Worm (Caenorhabditis elegans) whole organism, young adult: Measurements from ENCODE around the gene C18E9.5.

ENCODE experiments used
- D2030.7 ChIP-seq: fragments of 200-800 bp; sonication (Bioruptor generic); IDR thresholded peaks from 2 replicates; pipeline ENCODE4 v1.3.6; 2022; ENCODE audit warnings: missing genetic modification reagents, missing genetic modification characterization, missing compliant biosample characterization
- F52B5.7 ChIP-seq: sonication (generic microtip); optimal IDR thresholded peaks from 2 replicates; lab custom pipeline; 2016; ENCODE audit warnings: mild to moderate bottlenecking, missing genetic modification characterization, missing compliant biosample characterization
- T07F8.4 ChIP-seq: sonication (generic microtip); optimal IDR thresholded peaks from 2 replicates; lab custom pipeline; 2016; ENCODE audit warnings: mild to moderate bottlenecking, missing genetic modification characterization, moderate library complexity, missing compliant biosample characterization
- Y53G8AR.9 ChIP-seq: fragments of 200-800 bp; sonication (Bioruptor generic); conservative IDR thresholded peaks from 2 replicates; pipeline ENCODE4 v1.3.6; 2022; ENCODE audit warnings: missing genetic modification reagents, missing genetic modification characterization, missing compliant biosample characterization
- akir-1 ChIP-seq: fragments of 200-800 bp; sonication (Bioruptor generic); optimal IDR thresholded peaks from 2 replicates; lab custom pipeline; 2018; ENCODE audit warnings: mild to moderate bottlenecking, missing genetic modification characterization, moderate library complexity, missing compliant biosample characterization
- cebp-1 ChIP-seq, 2 experiments: fragments of 200-800 bp in 1 of 2; sonication (Bioruptor generic) in 1 of 2; sonication (generic microtip) in 1 of 2; IDR thresholded peaks in 1 of 2; optimal IDR thresholded peaks in 1 of 2; 2 replicates each; pipeline versions ENCODE4 v1.3.6 to Lab custom; 2017 to 2022; ENCODE audit warnings: missing compliant biosample characterization in 2 of 2, missing genetic modification characterization in 2 of 2, mild to moderate bottlenecking in 1 of 2, missing genetic modification reagents in 1 of 2, moderate library complexity in 1 of 2
- ceh-100 ChIP-seq: fragments of 200-800 bp; sonication (Bioruptor generic); IDR thresholded peaks from 2 replicates; pipeline ENCODE4 v1.3.6; 2022; ENCODE audit warnings: missing genetic modification reagents, missing genetic modification characterization, missing compliant biosample characterization
- dox-1 ChIP-seq: fragments of 200-800 bp; sonication (Bioruptor generic); IDR thresholded peaks from 2 replicates; pipeline ENCODE4 v1.3.6; 2022; ENCODE audit warnings: missing genetic modification reagents, missing genetic modification characterization, missing compliant biosample characterization
- hmg-1.2 ChIP-seq: fragments of 200-800 bp; sonication (Bioruptor generic); IDR thresholded peaks from 2 replicates; pipeline ENCODE4 v1.3.6; 2022; ENCODE audit warnings: missing genetic modification reagents, missing genetic modification characterization, missing compliant biosample characterization
- hmg-20 ChIP-seq: fragments of 200-800 bp; sonication (Bioruptor generic); IDR thresholded peaks from 2 replicates; pipeline ENCODE4 v1.3.6; 2022; ENCODE audit warnings: missing genetic modification reagents, missing genetic modification characterization, missing compliant biosample characterization
- let-607 ChIP-seq, 2 experiments: fragments of 200-800 bp in 1 of 2; sonication (Bioruptor generic) in 1 of 2; sonication (generic microtip) in 1 of 2; optimal IDR thresholded peaks; 2 replicates each; lab custom pipeline; 2016 to 2018; ENCODE audit warnings: mild to moderate bottlenecking in 2 of 2, missing compliant biosample characterization in 2 of 2, missing genetic modification characterization in 2 of 2, moderate library complexity in 2 of 2, missing genotype in 1 of 2
- lin-40 ChIP-seq: sonication (generic microtip); optimal IDR thresholded peaks from 2 replicates; lab custom pipeline; 2016; ENCODE audit warnings: missing genetic modification characterization, mild to moderate bottlenecking, missing compliant biosample characterization, missing genotype, missing genetic modification reagents
- madf-3 ChIP-seq: fragments of 200-800 bp; sonication (Bioruptor generic); IDR thresholded peaks from 2 replicates; pipeline ENCODE4 v1.3.6; 2022; ENCODE audit warnings: missing genetic modification reagents, missing genetic modification characterization, missing compliant biosample characterization
- madf-6 ChIP-seq: fragments of 200-800 bp; sonication (Bioruptor generic); IDR thresholded peaks from 2 replicates; pipeline ENCODE4 v1.3.6; 2022; ENCODE audit warnings: missing genetic modification reagents, missing genetic modification characterization, missing compliant biosample characterization
- mcd-1 ChIP-seq: fragments of 200-800 bp; sonication (Bioruptor generic); IDR thresholded peaks from 2 replicates; pipeline ENCODE4 v1.3.6; 2022; ENCODE audit warnings: missing genetic modification reagents, missing genetic modification characterization, missing compliant biosample characterization
- nhr-179 ChIP-seq: sonication (generic microtip); optimal IDR thresholded peaks from 2 replicates; lab custom pipeline; 2016; ENCODE audit warnings: mild to moderate bottlenecking, missing genetic modification characterization, missing compliant biosample characterization
- nhr-80 ChIP-seq: sonication (generic microtip); optimal IDR thresholded peaks from 2 replicates; lab custom pipeline; 2016; ENCODE audit warnings: missing genetic modification characterization, missing compliant biosample characterization
- pha-4 ChIP-seq: fragments of 150-350 bp; sonication (generic microtip); optimal IDR thresholded peaks from 2 replicates; lab custom pipeline; 2014; ENCODE audit warnings: missing biosample characterization, missing genetic modification reagents, missing genetic modification characterization
- rec-8 ChIP-seq, 2 experiments: sonication (generic microtip); optimal IDR thresholded peaks; 2 replicates each; lab custom pipeline; 2016; ENCODE audit warnings: mild to moderate bottlenecking in 2 of 2, missing genetic modification characterization in 2 of 2, missing genetic modification reagents in 2 of 2, missing genotype in 2 of 2, missing biosample characterization in 1 of 2, missing compliant biosample characterization in 1 of 2, moderate library complexity in 1 of 2
- sea-2 ChIP-seq: fragments of 200-800 bp; sonication (Bioruptor generic); IDR thresholded peaks from 2 replicates; pipeline ENCODE4 v1.3.6; 2022; ENCODE audit warnings: missing genetic modification characterization, missing compliant biosample characterization
- snpc-1.3 ChIP-seq: sonication (generic microtip); optimal IDR thresholded peaks from 2 replicates; lab custom pipeline; 2017; ENCODE audit warnings: missing genetic modification characterization, mild to moderate bottlenecking, missing compliant biosample characterization, antibody characterized with exemption, moderate library complexity, missing genotype, missing genetic modification reagents; ENCODE audit not compliant: insufficient read depth
- snpc-3.4 ChIP-seq: sonication (generic microtip); optimal IDR thresholded peaks from 2 replicates; lab custom pipeline; 2017; ENCODE audit warnings: missing genetic modification characterization, mild to moderate bottlenecking, missing compliant biosample characterization, antibody characterized with exemption, moderate library complexity, missing genotype, missing genetic modification reagents
- snpc-4 ChIP-seq, 5 experiments: fragments of 150-350 bp in 1 of 5; sonication (generic microtip) in 4 of 5; optimal IDR thresholded peaks; 2 replicates each; lab custom pipeline; 2014 to 2018; ENCODE audit warnings: missing genetic modification characterization in 5 of 5, missing biosample characterization in 3 of 5, antibody characterized with exemption in 2 of 5, mild to moderate bottlenecking in 2 of 5, missing compliant biosample characterization in 2 of 5, missing genotype in 2 of 5, moderate library complexity in 2 of 5, missing genetic modification reagents in 1 of 5
- sptf-2 ChIP-seq: fragments of 200-800 bp; sonication (Bioruptor generic); optimal IDR thresholded peaks from 2 replicates; lab custom pipeline; 2018; ENCODE audit warnings: mild to moderate bottlenecking, missing genetic modification characterization, missing compliant biosample characterization
- tbp1 ChIP-seq: fragments of 200-800 bp; sonication (Bioruptor generic); optimal IDR thresholded peaks from 2 replicates; lab custom pipeline; 2018; ENCODE audit warnings: mild to moderate bottlenecking, missing genetic modification characterization, missing compliant biosample characterization
- zim-3 ChIP-seq: sonication (generic microtip); optimal IDR thresholded peaks from 2 replicates; lab custom pipeline; 2017; ENCODE audit warnings: mild to moderate bottlenecking, missing genetic modification characterization, moderate library complexity, missing compliant biosample characterization
- ztf-18 ChIP-seq: sonication (generic microtip); optimal IDR thresholded peaks from 2 replicates; lab custom pipeline; 2016; ENCODE audit warnings: missing genotype, mild to moderate bottlenecking, missing genetic modification characterization, missing compliant biosample characterization
- ztf-22 ChIP-seq: fragments of 200-800 bp; sonication (Bioruptor generic); optimal IDR thresholded peaks from 2 replicates; lab custom pipeline; 2018; ENCODE audit warnings: mild to moderate bottlenecking, missing genetic modification characterization, moderate library complexity, missing compliant biosample characterization
- ztf-25 ChIP-seq: fragments of 200-800 bp; sonication (Bioruptor generic); IDR thresholded peaks from 2 replicates; pipeline ENCODE4 v1.3.6; 2022; ENCODE audit warnings: missing genetic modification reagents, missing genetic modification characterization, missing compliant biosample characterization
- ztf-28 ChIP-seq: fragments of 200-800 bp; sonication (Bioruptor generic); IDR thresholded peaks from 2 replicates; pipeline ENCODE4 v1.3.6; 2022; ENCODE audit warnings: missing genetic modification reagents, missing genetic modification characterization, missing compliant biosample characterization

Gene C18E9.5

ce11 chrII:8969251-8970183 is at the start of gene C18E9.5, which contains the start of gene szy-20 (continued):
- TF ChIP-seq ztf-28 (GFP tag; lab: Robert Waterston, UW) (peak; percentile 33; the same call in 1 of the 2 replicates), ceh-100 (GFP tag; lab: Robert Waterston, UW) (peak; percentile 51), pha-4 (tag; lab: Kevin White, UChicago) (no peak), ztf-18 (tag; lab: Kevin White, UChicago) (peak; percentile 93), hmg-1.2 (GFP tag; lab: Robert Waterston, UW) (peak; percentile 47), D2030.7 (peak; percentile 73), zim-3 (tag; lab: Kevin White, UChicago) (no peak), mcd-1 (GFP tag; lab: Robert Waterston, UW) (peak; percentile 81), snpc-4 (GFP tag; optimal IDR thresholded peaks at IDR 0.05; lab: Kevin White, UChicago) (no peak), snpc-4 (tag; optimal IDR thresholded peaks at IDR 0.05; lab: Kevin White, UChicago) (peak in 1 of 4 experiments; percentile 35), ztf-25 (GFP tag; lab: Robert Waterston, UW) (no peak), madf-6 (GFP tag; lab: Robert Waterston, UW) (peak; percentile 94), snpc-3.4 (tag; lab: Kevin White, UChicago) (peak; percentile 40), akir-1 (GFP tag; lab: Kevin White, UChicago) (no peak), T07F8.4 (tag; lab: Kevin White, UChicago) (no peak), rec-8 (tag; optimal IDR thresholded peaks at IDR 0.05; lab: Kevin White, UChicago) (no peak), ztf-22 (GFP tag; lab: Kevin White, UChicago) (no peak), tbp1 (GFP tag; lab: Kevin White, UChicago) (peak; percentile 10), nhr-179 (tag; lab: Kevin White, UChicago) (no peak), F52B5.7 (tag; lab: Kevin White, UChicago) (no peak), snpc-1.3 (peak; percentile 61), hmg-20 (GFP tag; lab: Robert Waterston, UW) (peak; percentile 43; the same call in 1 of the 2 replicates), lin-40 (peak; percentile 71), let-607 (tag; optimal IDR thresholded peaks at IDR 0.05; lab: Kevin White, UChicago) (peak in 1 of 2 experiments; percentile 23), madf-3 (0 out of 2 replicates have a peak, but pooled peaks have one; percentile 56)
- TF ChIP-seq, all 124 proteins: peak for 43

- TF ChIP-seq cebp-1 (GFP tag; IDR thresholded peaks at IDR 0.05; lab: Robert Waterston, UW) (no peak), cebp-1 (tag; optimal IDR thresholded peaks at IDR 0.05; lab: Kevin White, UChicago) (peak; percentile 75), nhr-179 (tag; lab: Kevin White, UChicago) (no peak)
Observed at ce11 chrII:8920315-8920714, 49.5 kb upstream of the C18E9.5 start.

- TF ChIP-seq nhr-80 (tag; lab: Kevin White, UChicago) = no peak
- TF ChIP-seq T07F8.4 (tag; lab: Kevin White, UChicago) = no peak
- no peak for TF ChIP-seq dox-1
- TF ChIP-seq sea-2 (GFP tag; lab: Robert Waterston, UW) = no peak
- TF ChIP-seq sptf-2 = no peak
Observed at ce11 chrII:8920955-8921354, 48.8 kb upstream of the C18E9.5 start.

ce11 chrII:8921456-8921855 is 48.3 kb upstream of the C18E9.5 start:
- TF ChIP-seq cebp-1 (GFP tag; IDR thresholded peaks at IDR 0.05; lab: Robert Waterston, UW) (no peak), cebp-1 (tag; optimal IDR thresholded peaks at IDR 0.05; lab: Kevin White, UChicago) (peak; percentile 80), Y53G8AR.9 (no peak)
- TF ChIP-seq, all 124 proteins: peak for 1
